Worm (Caenorhabditis elegans) whole organism, young adult: ENCODE results near the gene pdi-2.

ENCODE experiments used
- B0019.2 ChIP-seq: fragments of 200-800 bp; sonication (Bioruptor generic); conservative IDR thresholded peaks from 2 replicates; pipeline ENCODE4 v1.3.6; 2022; ENCODE audit warnings: missing genetic modification reagents, missing genetic modification characterization, missing compliant biosample characterization
- B0035.1 ChIP-seq: sonication (generic microtip); optimal IDR thresholded peaks from 2 replicates; lab custom pipeline; 2016; ENCODE audit warnings: missing genetic modification characterization, mild to moderate bottlenecking, missing compliant biosample characterization, missing genotype, missing genetic modification reagents
- B0336.3 ChIP-seq: fragments of 200-800 bp; sonication (Bioruptor generic); IDR thresholded peaks from 2 replicates; pipeline ENCODE4 v1.3.6; 2022; ENCODE audit warnings: missing genetic modification characterization, missing compliant biosample characterization
- C06A6.2 ChIP-seq: fragments of 200-800 bp; sonication (Bioruptor generic); conservative IDR thresholded peaks from 2 replicates; pipeline ENCODE4 v1.3.6; 2022; ENCODE audit warnings: missing genetic modification characterization, missing compliant biosample characterization
- C17E4.6 ChIP-seq: fragments of 200-800 bp; sonication (Bioruptor generic); IDR thresholded peaks from 2 replicates; pipeline ENCODE4 v1.3.6; 2022; ENCODE audit warnings: missing genetic modification reagents, missing genetic modification characterization, missing compliant biosample characterization
- D2030.7 ChIP-seq: fragments of 200-800 bp; sonication (Bioruptor generic); IDR thresholded peaks from 2 replicates; pipeline ENCODE4 v1.3.6; 2022; ENCODE audit warnings: missing genetic modification reagents, missing genetic modification characterization, missing compliant biosample characterization
- F22D6.2 ChIP-seq: sonication (generic microtip); optimal IDR thresholded peaks from 2 replicates; lab custom pipeline; 2016; ENCODE audit warnings: mild to moderate bottlenecking, missing genetic modification characterization, missing compliant biosample characterization
- F37B4.10 ChIP-seq: fragments of 200-800 bp; sonication (Bioruptor generic); IDR thresholded peaks from 2 replicates; pipeline ENCODE4 v1.3.6; 2022; ENCODE audit warnings: missing genetic modification characterization, missing compliant biosample characterization
- F52B5.7 ChIP-seq: sonication (generic microtip); optimal IDR thresholded peaks from 2 replicates; lab custom pipeline; 2016; ENCODE audit warnings: mild to moderate bottlenecking, missing genetic modification characterization, missing compliant biosample characterization
- K11D2.4 ChIP-seq: fragments of 200-800 bp; sonication (Bioruptor generic); IDR thresholded peaks from 2 replicates; pipeline ENCODE4 v1.3.6; 2022; ENCODE audit warnings: missing genetic modification reagents, missing genetic modification characterization, missing compliant biosample characterization
- K12H6.12 ChIP-seq: fragments of 200-800 bp; sonication (Bioruptor generic); optimal IDR thresholded peaks from 2 replicates; lab custom pipeline; 2018; ENCODE audit warnings: mild to moderate bottlenecking, missing genetic modification characterization, missing compliant biosample characterization
- Y56A3A.18 ChIP-seq: fragments of 200-800 bp; sonication (Bioruptor generic); IDR thresholded peaks from 2 replicates; pipeline ENCODE4 v1.3.6; 2022; ENCODE audit warnings: missing genetic modification reagents, missing genetic modification characterization, missing compliant biosample characterization
- Y67H2A.10 ChIP-seq: fragments of 200-800 bp; sonication (Bioruptor generic); conservative IDR thresholded peaks from 2 replicates; pipeline ENCODE4 v1.3.6; 2022; ENCODE audit warnings: missing genetic modification reagents, missing genetic modification characterization, missing compliant biosample characterization
- Y95B8A.8 ChIP-seq: fragments of 200-800 bp; sonication (Bioruptor generic); IDR thresholded peaks from 2 replicates; pipeline ENCODE4 v1.3.6; 2022; ENCODE audit warnings: missing genetic modification reagents, missing genetic modification characterization, missing compliant biosample characterization
- akir-1 ChIP-seq: fragments of 200-800 bp; sonication (Bioruptor generic); optimal IDR thresholded peaks from 2 replicates; lab custom pipeline; 2018; ENCODE audit warnings: mild to moderate bottlenecking, missing genetic modification characterization, moderate library complexity, missing compliant biosample characterization
- ama-1 ChIP-seq, 3 experiments: fragments of 150-350 bp in 1 of 3; sonication (generic microtip) in 2 of 3; optimal IDR thresholded peaks; 2 replicates each; lab custom pipeline; 2014 to 2018; ENCODE audit warnings: missing biosample characterization in 2 of 3, missing genetic modification characterization in 2 of 3, missing genetic modification reagents in 2 of 3
- aptf-2 ChIP-seq: fragments of 200-800 bp; sonication (Bioruptor generic); conservative IDR thresholded peaks from 2 replicates; pipeline ENCODE4 v1.3.6; 2022; ENCODE audit warnings: missing genetic modification reagents, missing genetic modification characterization, missing compliant biosample characterization
- athp-1 ChIP-seq: sonication (generic microtip); optimal IDR thresholded peaks from 2 replicates; lab custom pipeline; 2017; ENCODE audit warnings: mild to moderate bottlenecking, missing genetic modification characterization, missing compliant biosample characterization
- attf-6 ChIP-seq: fragments of 200-800 bp; sonication (Bioruptor generic); IDR thresholded peaks from 2 replicates; pipeline ENCODE4 v1.3.6; 2022; ENCODE audit warnings: missing genetic modification reagents, missing genetic modification characterization, missing compliant biosample characterization
- bed-1 ChIP-seq: fragments of 200-800 bp; sonication (Bioruptor generic); IDR thresholded peaks from 2 replicates; pipeline ENCODE4 v1.3.6; 2022; ENCODE audit warnings: missing genetic modification reagents, missing genetic modification characterization, missing compliant biosample characterization
- ceh-40 ChIP-seq: fragments of 200-800 bp; sonication (Bioruptor generic); IDR thresholded peaks from 2 replicates; pipeline ENCODE4 v1.3.6; 2022; ENCODE audit warnings: missing genetic modification characterization, missing compliant biosample characterization
- ceh-91 ChIP-seq: fragments of 200-800 bp; sonication (Bioruptor generic); IDR thresholded peaks from 2 replicates; pipeline ENCODE4 v1.3.6; 2022; ENCODE audit warnings: missing genetic modification reagents, missing genetic modification characterization, missing compliant biosample characterization
- dpff-1 ChIP-seq: sonication (generic microtip); optimal IDR thresholded peaks from 2 replicates; lab custom pipeline; 2017; ENCODE audit warnings: mild to moderate bottlenecking, missing genetic modification characterization, missing compliant biosample characterization
- efl-1 ChIP-seq: fragments of 150-350 bp; optimal IDR thresholded peaks from 2 replicates; lab custom pipeline; 2014; ENCODE audit warnings: missing biosample characterization, missing genetic modification reagents, missing genetic modification characterization
- egrh-3 ChIP-seq: fragments of 200-800 bp; sonication (Bioruptor generic); IDR thresholded peaks from 2 replicates; pipeline ENCODE4 v1.3.6; 2022; ENCODE audit warnings: missing genetic modification reagents, missing genetic modification characterization, missing compliant biosample characterization
- gei-17 ChIP-seq: fragments of 200-800 bp; sonication (Bioruptor generic); optimal IDR thresholded peaks from 2 replicates; lab custom pipeline; 2018; ENCODE audit warnings: mild to moderate bottlenecking, missing genetic modification characterization, missing compliant biosample characterization
- hlh-26 ChIP-seq: fragments of 200-800 bp; sonication (Bioruptor generic); conservative IDR thresholded peaks from 2 replicates; pipeline ENCODE4 v1.3.6; 2022; ENCODE audit warnings: missing genetic modification reagents, missing genetic modification characterization, missing compliant biosample characterization
- hsf-1 ChIP-seq: fragments of 200-800 bp; sonication (Bioruptor generic); IDR thresholded peaks from 2 replicates; pipeline ENCODE4 v1.3.6; 2022; ENCODE audit warnings: missing genetic modification reagents, missing genetic modification characterization, missing compliant biosample characterization
- lag-1 ChIP-seq: fragments of 200-800 bp; sonication (Bioruptor generic); IDR thresholded peaks from 2 replicates; pipeline ENCODE4 v1.3.6; 2022; ENCODE audit warnings: missing genetic modification reagents, missing genetic modification characterization, missing compliant biosample characterization
- let-526 ChIP-seq: fragments of 200-800 bp; sonication (Bioruptor generic); IDR thresholded peaks from 2 replicates; pipeline ENCODE4 v1.3.6; 2022; ENCODE audit warnings: missing genetic modification reagents, missing genetic modification characterization, missing compliant biosample characterization
- let-607 ChIP-seq, 2 experiments: fragments of 200-800 bp in 1 of 2; sonication (Bioruptor generic) in 1 of 2; sonication (generic microtip) in 1 of 2; optimal IDR thresholded peaks; 2 replicates each; lab custom pipeline; 2016 to 2018; ENCODE audit warnings: mild to moderate bottlenecking in 2 of 2, missing compliant biosample characterization in 2 of 2, missing genetic modification characterization in 2 of 2, moderate library complexity in 2 of 2, missing genotype in 1 of 2
- lin-26 ChIP-seq: fragments of 200-800 bp; sonication (Bioruptor generic); IDR thresholded peaks from 2 replicates; pipeline ENCODE4 v1.3.6; 2022; ENCODE audit warnings: missing genetic modification reagents, missing genetic modification characterization, missing compliant biosample characterization
- lin-35 ChIP-seq, 3 experiments: fragments of 150-350 bp in 2 of 3; sonication (generic microtip) in 1 of 3; optimal IDR thresholded peaks; 2 replicates each; lab custom pipeline; 2014 to 2018; ENCODE audit warnings: missing biosample characterization in 3 of 3, missing genetic modification characterization in 3 of 3, missing genetic modification reagents in 3 of 3
- lir-1 ChIP-seq: fragments of 200-800 bp; sonication (Bioruptor generic); conservative IDR thresholded peaks from 2 replicates; pipeline ENCODE4 v1.3.6; 2022; ENCODE audit warnings: missing genetic modification reagents, missing genetic modification characterization, missing compliant biosample characterization
- lsl-1 ChIP-seq: fragments of 200-800 bp; sonication (Bioruptor generic); optimal IDR thresholded peaks from 2 replicates; lab custom pipeline; 2018; ENCODE audit warnings: mild to moderate bottlenecking, missing genetic modification characterization, moderate library complexity, missing compliant biosample characterization
- madf-3 ChIP-seq: fragments of 200-800 bp; sonication (Bioruptor generic); IDR thresholded peaks from 2 replicates; pipeline ENCODE4 v1.3.6; 2022; ENCODE audit warnings: missing genetic modification reagents, missing genetic modification characterization, missing compliant biosample characterization
- mxl-1 ChIP-seq: sonication (generic microtip); optimal IDR thresholded peaks from 2 replicates; lab custom pipeline; 2016; ENCODE audit warnings: missing genetic modification characterization, missing compliant biosample characterization
- nfyb-1 ChIP-seq: fragments of 200-800 bp; sonication (Bioruptor generic); IDR thresholded peaks from 2 replicates; pipeline ENCODE4 v1.3.6; 2022; ENCODE audit warnings: missing genetic modification reagents, missing genetic modification characterization, missing compliant biosample characterization
- nhr-90 ChIP-seq: sonication (generic microtip); optimal IDR thresholded peaks from 2 replicates; lab custom pipeline; 2016; ENCODE audit warnings: missing genotype, mild to moderate bottlenecking, missing genetic modification characterization, missing compliant biosample characterization
- pha-4 ChIP-seq: fragments of 150-350 bp; sonication (generic microtip); optimal IDR thresholded peaks from 2 replicates; lab custom pipeline; 2014; ENCODE audit warnings: missing biosample characterization, missing genetic modification reagents, missing genetic modification characterization
- rec-8 ChIP-seq, 2 experiments: sonication (generic microtip); optimal IDR thresholded peaks; 2 replicates each; lab custom pipeline; 2016; ENCODE audit warnings: mild to moderate bottlenecking in 2 of 2, missing genetic modification characterization in 2 of 2, missing genetic modification reagents in 2 of 2, missing genotype in 2 of 2, missing biosample characterization in 1 of 2, missing compliant biosample characterization in 1 of 2, moderate library complexity in 1 of 2
- repo-1 ChIP-seq: sonication (generic microtip); optimal IDR thresholded peaks from 2 replicates; lab custom pipeline; 2017; ENCODE audit warnings: mild to moderate bottlenecking, missing genetic modification characterization, missing compliant biosample characterization
- sptf-2 ChIP-seq: fragments of 200-800 bp; sonication (Bioruptor generic); optimal IDR thresholded peaks from 2 replicates; lab custom pipeline; 2018; ENCODE audit warnings: mild to moderate bottlenecking, missing genetic modification characterization, missing compliant biosample characterization
- unc-130 ChIP-seq: sonication (generic microtip); optimal IDR thresholded peaks from 2 replicates; lab custom pipeline; 2016; ENCODE audit warnings: missing genetic modification reagents, missing genetic modification characterization, missing compliant biosample characterization
- zim-3 ChIP-seq: sonication (generic microtip); optimal IDR thresholded peaks from 2 replicates; lab custom pipeline; 2017; ENCODE audit warnings: mild to moderate bottlenecking, missing genetic modification characterization, moderate library complexity, missing compliant biosample characterization
- ztf-26 ChIP-seq: sonication (generic microtip); optimal IDR thresholded peaks from 2 replicates; lab custom pipeline; 2017; ENCODE audit warnings: missing genetic modification characterization, missing compliant biosample characterization
- ztf-28 ChIP-seq: fragments of 200-800 bp; sonication (Bioruptor generic); IDR thresholded peaks from 2 replicates; pipeline ENCODE4 v1.3.6; 2022; ENCODE audit warnings: missing genetic modification reagents, missing genetic modification characterization, missing compliant biosample characterization
- ztf-3 ChIP-seq: fragments of 200-800 bp; sonication (Bioruptor generic); optimal IDR thresholded peaks from 2 replicates; lab custom pipeline; 2018; ENCODE audit warnings: mild to moderate bottlenecking, missing genetic modification characterization, missing compliant biosample characterization
- ztf-6 ChIP-seq: fragments of 200-800 bp; sonication (Bioruptor generic); IDR thresholded peaks from 2 replicates; pipeline ENCODE4 v1.3.6; 2022; ENCODE audit warnings: missing genetic modification reagents, missing genetic modification characterization, missing compliant biosample characterization

Gene pdi-2

DNA sequence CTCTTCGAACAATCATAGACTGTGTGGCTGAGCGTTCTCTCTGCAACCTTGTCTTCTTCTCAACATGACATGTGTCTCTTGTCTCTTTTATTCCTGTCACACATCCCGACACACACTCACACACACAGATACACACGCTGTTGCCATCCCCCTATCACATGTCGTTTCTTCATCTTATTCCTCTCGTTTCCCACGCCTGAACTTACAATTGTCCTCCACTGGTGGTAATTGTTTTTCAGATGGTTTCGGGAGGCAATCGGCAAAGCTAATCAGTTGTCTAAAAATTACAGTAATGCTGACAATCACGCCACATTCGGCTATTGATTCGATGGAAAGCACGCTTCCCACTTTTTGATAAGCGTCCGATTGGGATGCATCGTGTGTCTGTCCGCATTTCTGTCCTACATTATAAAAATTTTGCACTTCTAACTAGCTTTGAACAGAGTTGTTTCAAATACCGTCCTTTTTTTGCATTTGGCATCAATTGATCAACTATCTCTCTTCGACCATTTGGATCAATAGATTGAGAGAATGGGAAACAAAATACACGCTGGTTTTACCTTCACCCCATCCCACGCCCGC lies 8.3 kb downstream of the pdi-2 start, which contains the start of gene nhr-35 (continued):
- no peak for TF ChIP-seq egrh-3 (GFP tag; lab: Robert Waterston, UW)
- no peak for TF ChIP-seq rec-8 (tag; optimal IDR thresholded peaks at IDR 0.05; lab: Kevin White, UChicago)
- no peak for TF ChIP-seq madf-3 (GFP tag; lab: Robert Waterston, UW)
- TF ChIP-seq hsf-1 (GFP tag; lab: Robert Waterston, UW) = no peak
- peak; percentile 90 for TF ChIP-seq F22D6.2
- TF ChIP-seq unc-130 (GFP tag; lab: Kevin White, UChicago) = no peak
- TF ChIP-seq C06A6.2 (GFP tag; lab: Robert Waterston, UW) = peak; percentile 44; the same call in 1 of the 2 replicates
- TF ChIP-seq D2030.7 (GFP tag; lab: Robert Waterston, UW) = no peak
- TF ChIP-seq sptf-2 (GFP tag; lab: Kevin White, UChicago) = no peak
- peak; percentile 84 for TF ChIP-seq ztf-26 (tag; lab: Kevin White, UChicago)
- TF ChIP-seq lin-35 (GFP tag; optimal IDR thresholded peaks at IDR 0.05; lab: Kevin White, UChicago) = no peak
- TF ChIP-seq F37B4.10 (GFP tag; lab: Robert Waterston, UW) = no peak
- peak; percentile 64; the same call in 1 of the 2 replicates for TF ChIP-seq K11D2.4 (GFP tag; lab: Robert Waterston, UW)
- peak; percentile 84 for TF ChIP-seq let-607 (tag; optimal IDR thresholded peaks at IDR 0.05; lab: Kevin White, UChicago)
- TF ChIP-seq ztf-28 (GFP tag; lab: Robert Waterston, UW) = no peak
- peak; percentile 33 for TF ChIP-seq gei-17 (GFP tag; lab: Kevin White, UChicago)
- no peak for TF ChIP-seq attf-6
- no peak for TF ChIP-seq Y67H2A.10 (GFP tag; lab: Robert Waterston, UW)
- TF ChIP-seq lin-26 = no peak
- no peak for TF ChIP-seq pha-4
- TF ChIP-seq aptf-2 = no peak
- peak; percentile 69 for TF ChIP-seq B0336.3 (GFP tag; lab: Robert Waterston, UW)
- TF ChIP-seq repo-1 (tag; lab: Kevin White, UChicago) = peak; percentile 63
- no peak for TF ChIP-seq ztf-6 (GFP tag; lab: Robert Waterston, UW)
- no peak for TF ChIP-seq ceh-40 (GFP tag; lab: Robert Waterston, UW)
- TF ChIP-seq C17E4.6 (GFP tag; lab: Robert Waterston, UW) = no peak
- TF ChIP-seq B0019.2 = no peak
- no peak for TF ChIP-seq mxl-1 (tag; lab: Kevin White, UChicago)
- peak; percentile 82 for TF ChIP-seq nfyb-1 (GFP tag; lab: Robert Waterston, UW)
- no peak for TF ChIP-seq bed-1 (GFP tag; lab: Robert Waterston, UW)
- TF ChIP-seq lsl-1 = no peak
- no peak for TF ChIP-seq ama-1 (optimal IDR thresholded peaks at IDR 0.05; lab: Kevin White, UChicago)
- TF ChIP-seq ama-1 (GFP tag; optimal IDR thresholded peaks at IDR 0.05; lab: Kevin White, UChicago) = no peak
- TF ChIP-seq nhr-90 (tag; lab: Kevin White, UChicago) = peak; percentile 72
- TF ChIP-seq let-526 (GFP tag; lab: Robert Waterston, UW) = peak; percentile 69; the same call in 1 of the 2 replicates
- TF ChIP-seq dpff-1 (tag; lab: Kevin White, UChicago) = no peak
- no peak for TF ChIP-seq akir-1 (GFP tag; lab: Kevin White, UChicago)
- peak; percentile 26 for TF ChIP-seq ztf-3
- TF ChIP-seq Y56A3A.18 (GFP tag; lab: Robert Waterston, UW) = no peak
- peak; percentile 29 for TF ChIP-seq K12H6.12
- no peak for TF ChIP-seq lag-1 (GFP tag; lab: Robert Waterston, UW)
- TF ChIP-seq athp-1 = no peak
- no peak for TF ChIP-seq ceh-91 (GFP tag; lab: Robert Waterston, UW)
- TF ChIP-seq efl-1 (GFP tag; lab: Kevin White, UChicago) = no peak
- TF ChIP-seq Y95B8A.8 (GFP tag; lab: Robert Waterston, UW) = no peak
- no peak for TF ChIP-seq B0035.1 (tag; lab: Kevin White, UChicago)
- TF ChIP-seq hlh-26 = no peak
- peak; percentile 40; the same call in 1 of the 2 replicates for TF ChIP-seq lir-1 (GFP tag; lab: Robert Waterston, UW)
- TF ChIP-seq zim-3 (tag; lab: Kevin White, UChicago) = no peak
- no peak for TF ChIP-seq F52B5.7
